Fruit fly (Drosophila melanogaster): ENCODE results near the gene CG44139.
A peak's percentile ranks its signal among the peaks of the same experiment; 100 is the strongest.

The CG44139 gene

dm6 chr2L:2424497-2424896, at the start of gene CG44139:
Gene CG44139, plus strand, starts transcription at chr2L:2424797.
- TF ChIP-seq pan (optimal IDR thresholded peaks at IDR 0.05) (no peak), EcR (GFP tag; optimal IDR thresholded peaks at IDR 0.05) (no peak), usp (GFP tag; optimal IDR thresholded peaks at IDR 0.05) (no peak), CG8478 (optimal IDR thresholded peaks at IDR 0.05) (no peak), psq (optimal IDR thresholded peaks at IDR 0.05) (no peak), Dll (optimal IDR thresholded peaks at IDR 0.05) (no peak)

- no peak for TF ChIP-seq Dll (optimal IDR thresholded peaks at IDR 0.05)
- no peak for TF ChIP-seq psq (optimal IDR thresholded peaks at IDR 0.05)
- TF ChIP-seq CG8478 (optimal IDR thresholded peaks at IDR 0.05) = peak; percentile 60
These were observed 48.8 kb upstream of the CG44139 start, which contains the start of gene Atxn7 for dm6 chr2L:2375655-2376417. Gene Atxn7, plus strand, starts transcription at chr2L:2375841.

- no peak for TF ChIP-seq Dll (optimal IDR thresholded peaks at IDR 0.05)
- no peak for TF ChIP-seq psq (optimal IDR thresholded peaks at IDR 0.05)
- no peak for TF ChIP-seq CG8478 (optimal IDR thresholded peaks at IDR 0.05)
- no peak for TF ChIP-seq usp (GFP tag; optimal IDR thresholded peaks at IDR 0.05)
- no peak for TF ChIP-seq EcR (GFP tag; optimal IDR thresholded peaks at IDR 0.05)
- no peak for TF ChIP-seq pan (optimal IDR thresholded peaks at IDR 0.05)
These were observed 48.2 kb upstream of the CG44139 start for dm6 chr2L:2376418-2376702.

dm6 chr2L:2380805-2381204, 43.8 kb upstream of the CG44139 start, which contains the start of gene Eogt:
Gene Eogt, plus strand, starts transcription at chr2L:2381097.
- TF ChIP-seq pan (optimal IDR thresholded peaks at IDR 0.05) = no peak
- TF ChIP-seq Dll (optimal IDR thresholded peaks at IDR 0.05) = no peak
- no peak for TF ChIP-seq usp (GFP tag; optimal IDR thresholded peaks at IDR 0.05)
- TF ChIP-seq psq (optimal IDR thresholded peaks at IDR 0.05) = no peak
- TF ChIP-seq EcR (GFP tag; optimal IDR thresholded peaks at IDR 0.05) = no peak
- no peak for TF ChIP-seq CG8478 (optimal IDR thresholded peaks at IDR 0.05)

DNA sequence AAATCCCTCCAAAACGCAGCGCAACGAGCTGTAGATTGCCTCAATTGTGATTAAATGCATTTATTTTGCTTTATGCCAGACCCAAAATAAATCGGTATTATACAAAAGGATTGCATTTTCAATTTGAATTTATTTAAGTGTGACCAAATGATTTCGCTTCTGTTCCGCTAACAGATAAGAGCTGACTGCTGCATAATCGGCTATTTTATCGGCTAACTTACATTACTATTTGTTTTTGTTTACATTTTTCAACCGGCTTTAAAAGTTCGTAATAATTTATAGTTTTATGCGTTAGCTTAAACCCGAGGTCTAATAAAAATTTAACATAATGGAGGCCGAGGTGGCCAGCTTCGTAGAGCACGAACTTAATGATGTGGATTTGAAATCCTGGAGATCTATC, 41.6 kb upstream of the CG44139 start, which contains the start of gene PIG-Wa:
Gene PIG-Wa (plus strand): TSS at position 232 of the 400 bp plus-strand sequence.
- TF ChIP-seq pan (optimal IDR thresholded peaks at IDR 0.05) (no peak), CG8478 (optimal IDR thresholded peaks at IDR 0.05) (no peak), EcR (GFP tag; optimal IDR thresholded peaks at IDR 0.05) (no peak), usp (GFP tag; optimal IDR thresholded peaks at IDR 0.05) (no peak), psq (optimal IDR thresholded peaks at IDR 0.05) (no peak), Dll (optimal IDR thresholded peaks at IDR 0.05) (no peak)

DNA sequence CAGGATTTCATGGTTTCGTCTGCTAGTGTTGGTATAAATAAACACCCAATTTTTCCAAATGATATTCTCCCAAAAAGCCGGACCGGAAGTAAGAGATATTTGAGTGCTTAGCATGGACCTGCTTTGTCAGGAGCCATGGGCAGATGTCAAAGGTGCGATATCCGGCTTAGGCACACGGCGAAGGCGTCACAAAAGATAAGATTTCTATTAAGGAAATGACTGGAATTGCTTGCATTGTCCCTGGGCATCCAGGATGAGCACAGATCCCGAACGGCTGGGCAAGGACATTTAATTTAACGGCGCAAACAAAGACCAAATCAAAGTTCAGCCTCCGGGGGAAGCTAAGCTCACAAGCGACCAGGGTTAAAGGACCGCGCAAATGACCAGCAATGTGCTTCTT, 38.9 kb upstream of the CG44139 start, which contains the start of gene CG3557:
Gene CG3557 (minus strand): TSS at position 101 of the 400 bp plus-strand sequence.
- TF ChIP-seq EcR (GFP tag; optimal IDR thresholded peaks at IDR 0.05) (no peak), psq (optimal IDR thresholded peaks at IDR 0.05) (no peak), Dll (optimal IDR thresholded peaks at IDR 0.05) (no peak), CG8478 (optimal IDR thresholded peaks at IDR 0.05) (no peak), usp (GFP tag; optimal IDR thresholded peaks at IDR 0.05) (no peak), pan (optimal IDR thresholded peaks at IDR 0.05) (no peak)

DNA sequence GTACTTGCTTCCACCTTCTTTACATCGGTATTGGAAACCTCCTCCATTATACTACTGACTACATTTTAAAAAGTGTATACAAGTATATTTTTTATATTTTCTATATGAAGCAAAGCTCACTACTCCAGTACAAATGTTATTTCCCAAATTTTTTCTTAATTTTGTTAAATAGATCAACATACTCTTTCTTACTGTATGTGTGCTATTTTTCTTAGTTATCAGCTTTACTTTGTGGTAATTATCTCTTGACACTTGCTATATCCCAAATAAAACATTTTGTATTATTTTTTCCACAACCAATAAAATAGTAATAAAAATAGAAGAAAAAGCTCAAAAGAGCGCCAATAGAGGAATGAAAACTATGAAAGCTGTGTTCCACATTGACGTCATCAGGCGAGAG, 34.0 kb upstream of the CG44139 start, which contains the start of gene CG43750:
Gene CG43750 (minus strand): TSS at position 101 of the 400 bp plus-strand sequence.
- no peak for TF ChIP-seq usp (GFP tag; optimal IDR thresholded peaks at IDR 0.05)
- TF ChIP-seq CG8478 (optimal IDR thresholded peaks at IDR 0.05) = no peak
- TF ChIP-seq pan (optimal IDR thresholded peaks at IDR 0.05) = no peak
- no peak for TF ChIP-seq psq (optimal IDR thresholded peaks at IDR 0.05)
- TF ChIP-seq EcR (GFP tag; optimal IDR thresholded peaks at IDR 0.05) = no peak
- TF ChIP-seq Dll (optimal IDR thresholded peaks at IDR 0.05) = no peak

DNA sequence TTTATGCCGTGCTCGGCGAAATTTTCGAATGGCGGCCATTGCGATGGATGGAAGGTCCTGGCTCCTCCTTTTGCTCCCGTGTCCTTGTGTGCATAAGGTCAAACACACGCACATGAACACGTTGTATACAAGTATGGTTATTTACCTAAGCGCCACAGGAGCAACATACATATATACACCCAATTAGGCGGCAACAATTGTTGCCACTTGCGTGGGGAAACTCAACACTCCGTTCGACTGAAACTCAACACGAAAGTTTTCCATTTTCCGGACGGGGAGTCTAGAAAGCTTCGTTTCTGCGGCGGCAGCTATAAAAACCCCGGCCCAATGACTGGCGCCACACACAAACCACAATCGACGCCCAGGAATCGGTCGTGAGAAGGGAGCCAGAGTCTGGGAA, 33.3 kb upstream of the CG44139 start, which contains the start of gene CG46448:
Gene CG46448 (plus strand): TSS at position 340 of the 400 bp plus-strand sequence.
- TF ChIP-seq usp (GFP tag; optimal IDR thresholded peaks at IDR 0.05) (no peak), EcR (GFP tag; optimal IDR thresholded peaks at IDR 0.05) (no peak), psq (optimal IDR thresholded peaks at IDR 0.05) (no peak), pan (optimal IDR thresholded peaks at IDR 0.05) (no peak), Dll (optimal IDR thresholded peaks at IDR 0.05) (no peak), CG8478 (optimal IDR thresholded peaks at IDR 0.05) (no peak)

DNA sequence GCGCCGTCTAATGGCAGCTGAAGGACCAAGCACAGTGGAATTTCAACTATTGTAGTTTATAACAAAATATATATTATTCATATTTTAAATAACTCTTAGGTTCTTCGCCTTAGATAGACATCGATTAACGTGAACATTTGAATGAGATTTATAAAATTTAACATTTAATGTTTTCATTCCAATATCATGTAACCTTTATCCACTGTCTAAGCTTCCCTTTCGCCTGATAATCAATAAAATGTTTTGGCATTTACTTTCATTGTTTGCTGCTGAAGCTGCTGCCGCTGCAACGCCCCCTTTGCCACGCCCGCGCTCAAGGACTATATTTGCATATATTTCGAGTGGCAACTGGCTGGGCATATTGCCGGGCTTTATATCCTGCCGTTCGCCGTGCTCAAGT, 29.7 kb upstream of the CG44139 start:
- no peak for TF ChIP-seq usp (GFP tag; optimal IDR thresholded peaks at IDR 0.05)
- TF ChIP-seq pan (optimal IDR thresholded peaks at IDR 0.05) = no peak
- TF ChIP-seq Dll (optimal IDR thresholded peaks at IDR 0.05) = no peak
- no peak for TF ChIP-seq EcR (GFP tag; optimal IDR thresholded peaks at IDR 0.05)
- no peak for TF ChIP-seq CG8478 (optimal IDR thresholded peaks at IDR 0.05)
- TF ChIP-seq psq (optimal IDR thresholded peaks at IDR 0.05) = no peak

- no peak for TF ChIP-seq Dll (optimal IDR thresholded peaks at IDR 0.05)
- TF ChIP-seq usp (GFP tag; optimal IDR thresholded peaks at IDR 0.05) = no peak
- TF ChIP-seq EcR (GFP tag; optimal IDR thresholded peaks at IDR 0.05) = no peak
- TF ChIP-seq CG8478 (optimal IDR thresholded peaks at IDR 0.05) = no peak
These were observed 27.5 kb upstream of the CG44139 start for dm6 chr2L:2397080-2397479.

DNA sequence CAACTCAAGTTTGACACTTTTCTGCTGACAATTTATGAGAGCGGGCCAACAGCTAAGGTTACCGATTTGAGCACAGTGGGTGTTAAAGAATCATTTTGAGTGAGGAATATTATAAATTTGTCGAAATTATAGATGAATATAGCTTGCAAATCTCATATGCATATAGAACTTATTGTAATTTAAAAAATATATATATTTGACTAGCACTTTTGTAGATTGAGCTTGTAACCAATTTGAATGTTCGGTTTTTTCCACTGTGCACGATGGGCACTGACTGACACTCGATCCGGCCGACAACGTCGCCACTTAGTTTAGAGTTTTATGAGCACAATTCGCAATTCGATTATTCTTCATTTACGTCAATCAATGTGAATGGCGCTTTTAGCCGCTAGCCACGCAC, 26.1 kb upstream of the CG44139 start:
- TF ChIP-seq pan (optimal IDR thresholded peaks at IDR 0.05) = no peak
- TF ChIP-seq EcR (GFP tag; optimal IDR thresholded peaks at IDR 0.05) = no peak
- no peak for TF ChIP-seq Dll (optimal IDR thresholded peaks at IDR 0.05)
- TF ChIP-seq CG8478 (optimal IDR thresholded peaks at IDR 0.05) = no peak
- no peak for TF ChIP-seq usp (GFP tag; optimal IDR thresholded peaks at IDR 0.05)
- TF ChIP-seq psq (optimal IDR thresholded peaks at IDR 0.05) = no peak

- TF ChIP-seq Dll (optimal IDR thresholded peaks at IDR 0.05) = no peak
- no peak for TF ChIP-seq EcR (GFP tag; optimal IDR thresholded peaks at IDR 0.05)
- TF ChIP-seq CG8478 (optimal IDR thresholded peaks at IDR 0.05) = no peak
- TF ChIP-seq psq (optimal IDR thresholded peaks at IDR 0.05) = no peak
- TF ChIP-seq pan (optimal IDR thresholded peaks at IDR 0.05) = no peak
- no peak for TF ChIP-seq usp (GFP tag; optimal IDR thresholded peaks at IDR 0.05)
These were observed 24.7 kb upstream of the CG44139 start, which contains the start of gene VGlut for dm6 chr2L:2399897-2400296. Gene VGlut, plus strand, starts transcription at chr2L:2400295.
